Fruit fly (Drosophila melanogaster): ENCODE data around the gene promL.

- TF ChIP-seq sqz (GFP tag; optimal IDR thresholded peaks at IDR 0.05) (peak; percentile 76), Dfd (GFP tag; optimal IDR thresholded peaks at IDR 0.05) (no peak), CG43689 (GFP tag; IDR thresholded peaks at IDR 0.05) (peak; percentile 29; the same call in 1 of the 2 replicates), Dp (GFP tag; optimal IDR thresholded peaks at IDR 0.05) (no peak), psq (GFP tag; optimal IDR thresholded peaks at IDR 0.05) (peak; percentile 52), NC2α (GFP tag; optimal IDR thresholded peaks at IDR 0.05) (peak; percentile 50), Deaf1 (tag; optimal IDR thresholded peaks at IDR 0.05) (peak; percentile 61), nau (GFP tag; optimal IDR thresholded peaks at IDR 0.05) (peak; percentile 78), ap (GFP tag; IDR thresholded peaks at IDR 0.05) (peak; percentile 75), Hr39 (optimal IDR thresholded peaks at IDR 0.05) (no peak)
Measured at dm6 chr3L:3106908-3107821, 20.4 kb downstream of the promL start, which contains the start of gene Cht7.
